Fruit fly (Drosophila melanogaster): ENCODE measurements around the gene CG14443.
A peak's percentile ranks its signal among the peaks of the same experiment; 100 is the strongest.

CG14443 gene

dm6 chrX:6678635-6679501 is 45.1 kb downstream of the CG14443 start, which contains the start of gene ND-ASHI (continued):
- TF ChIP-seq CG30431 (GFP tag; optimal IDR thresholded peaks at IDR 0.05) (peak; percentile 90), CG13123 (GFP tag; optimal IDR thresholded peaks at IDR 0.05) (peak; percentile 75), h (optimal IDR thresholded peaks at IDR 0.05) (no peak), CG8359 (GFP tag; optimal IDR thresholded peaks at IDR 0.05; ENCODE audit: borderline replicate concordance) (peak; percentile 80), Asciz (GFP tag; optimal IDR thresholded peaks at IDR 0.05) (no peak), salm (tag; optimal IDR thresholded peaks at IDR 0.05) (peak; percentile 84), lmd (GFP tag; IDR thresholded peaks at IDR 0.05) (peak; percentile 96), CG18599 (GFP tag; optimal IDR thresholded peaks at IDR 0.05) (peak; percentile 98), HLH3B (GFP tag; IDR thresholded peaks at IDR 0.05) (peak; percentile 95), CG3995 (GFP tag; optimal IDR thresholded peaks at IDR 0.05) (peak; percentile 68), Opbp (GFP tag; IDR thresholded peaks at IDR 0.05; ENCODE audit: partially characterized antibody) (no peak), Fer1 (GFP tag; optimal IDR thresholded peaks at IDR 0.05) (peak; percentile 96), slou (GFP tag; optimal IDR thresholded peaks at IDR 0.05) (peak; percentile 87), aop (GFP tag; IDR thresholded peaks at IDR 0.05) (peak; percentile 54; the same call in 1 of the 2 replicates), CG2875 (GFP tag; optimal IDR thresholded peaks at IDR 0.05) (peak; percentile 87), CG6765 (GFP tag; optimal IDR thresholded peaks at IDR 0.05) (peak; percentile 95), Ets97D (GFP tag; optimal IDR thresholded peaks at IDR 0.05) (peak; percentile 82), nom (GFP tag; optimal IDR thresholded peaks at IDR 0.05) (peak; percentile 96), Gug (GFP tag; IDR thresholded peaks at IDR 0.05) (peak; percentile 95), CG32772 (GFP tag; IDR thresholded peaks at IDR 0.05) (peak; percentile 94), CG8765 (GFP tag; IDR thresholded peaks at IDR 0.05) (peak; percentile 94), CG6689 (GFP tag; IDR thresholded peaks at IDR 0.05) (peak; percentile 93), CG43689 (GFP tag; IDR thresholded peaks at IDR 0.05) (peak; percentile 87), sug (tag; optimal IDR thresholded peaks at IDR 0.05) (peak; percentile 90), CG6683 (GFP tag; optimal IDR thresholded peaks at IDR 0.05) (peak; percentile 88), Sox100B (GFP tag; optimal IDR thresholded peaks at IDR 0.05) (peak; percentile 86), CG11696 (GFP tag; IDR thresholded peaks at IDR 0.05) (peak; percentile 98), CG15269 (tag; optimal IDR thresholded peaks at IDR 0.05) (peak; percentile 95), bbx (GFP tag; IDR thresholded peaks at IDR 0.05; ENCODE audit: partially characterized antibody) (no peak), CG14441 (GFP tag; IDR thresholded peaks at IDR 0.05) (peak; percentile 99), ken (GFP tag; IDR thresholded peaks at IDR 0.05) (peak; percentile 95), abd-A (tag; optimal IDR thresholded peaks at IDR 0.05) (no peak), org-1 (GFP tag; optimal IDR thresholded peaks at IDR 0.05) (peak; percentile 93), CG10543 (GFP tag; optimal IDR thresholded peaks at IDR 0.05) (peak; percentile 96), Fer3 (tag; optimal IDR thresholded peaks at IDR 0.05) (peak; percentile 96), dati (GFP tag; IDR thresholded peaks at IDR 0.05) (peak; percentile 89), al (GFP tag; IDR thresholded peaks at IDR 0.05) (peak; percentile 95), cas (GFP tag; IDR thresholded peaks at IDR 0.05) (peak; percentile 89), Bdp1 (GFP tag; optimal IDR thresholded peaks at IDR 0.05) (peak; percentile 83), jing (GFP tag; optimal IDR thresholded peaks at IDR 0.05) (no peak), Ets65A (GFP tag) (peak; percentile 98), CG13624 (GFP tag; optimal IDR thresholded peaks at IDR 0.05) (peak; percentile 95), gce (GFP tag; IDR thresholded peaks at IDR 0.05) (peak; percentile 93), CG7786 (GFP tag; optimal IDR thresholded peaks at IDR 0.05) (peak; percentile 88), ac (GFP tag; optimal IDR thresholded peaks at IDR 0.05) (peak; percentile 74), dimm (GFP tag; IDR thresholded peaks at IDR 0.05) (peak; percentile 88), CG8944 (GFP tag; optimal IDR thresholded peaks at IDR 0.05) (peak; percentile 83)

Measured in whole organism, embryonic.